Worm (Caenorhabditis elegans): ENCODE results near the gene glb-16.
A peak's percentile ranks its signal among the peaks of the same experiment; 100 is the strongest.

ce11 chrX:7500970-7501369 lies 39.0 kb downstream of the glb-16 start, which contains the start of gene uggt-1:
- TF ChIP-seq tab-1 (GFP tag; IDR thresholded peaks at IDR 0.05) (0 out of 2 replicates have a peak, but pooled peaks have one; percentile 46), med-1 (GFP tag; optimal IDR thresholded peaks at IDR 0.05; ENCODE audit: insufficient read depth) (peak; percentile 14), flt-1 (GFP tag; IDR thresholded peaks at IDR 0.05) (peak; percentile 72), ztf-23 (GFP tag; IDR thresholded peaks at IDR 0.05) (peak; percentile 57; the same call in 1 of the 2 replicates), T22C8.4 (GFP tag; IDR thresholded peaks at IDR 0.05) (no peak), klf-2 (GFP tag; conservative IDR thresholded peaks at IDR 0.05) (no peak), ref-1 (GFP tag; conservative IDR thresholded peaks at IDR 0.05) (no peak), ztf-29 (GFP tag; IDR thresholded peaks at IDR 0.05) (no peak)
